Fruit fly (Drosophila melanogaster) whole organism, embryonic: Measurements from ENCODE around the gene meigo.
A peak's percentile ranks its signal among the peaks of the same experiment; 100 is the strongest.

Experiments used
- Adf1 ChIP-seq: fragments of 200-800 bp; sonication (Bioruptor generic); IDR thresholded peaks from 2 replicates; pipeline ENCODE4 v1.3.6; 2022; ENCODE audit warnings: missing biosample characterization, missing genetic modification characterization
- Atf6 ChIP-seq: fragments of 200-800 bp; sonication (Bioruptor generic); IDR thresholded peaks from 2 replicates; pipeline ENCODE4 v1.3.6; 2022; ENCODE audit warnings: missing biosample characterization, missing genetic modification characterization
- B-H2 ChIP-seq: fragments of 200-800 bp; sonication (Bioruptor generic); optimal IDR thresholded peaks from 2 replicates; lab custom pipeline; 2018; ENCODE audit warnings: missing biosample characterization, mild to moderate bottlenecking, missing genetic modification characterization
- CG10543 ChIP-seq: fragments of 200-800 bp; sonication (Bioruptor generic); optimal IDR thresholded peaks from 3 replicates; lab custom pipeline; 2017; ENCODE audit warnings: missing biosample characterization, mild to moderate bottlenecking, missing genetic modification characterization, moderate library complexity
- CG13296 ChIP-seq: fragments of 200-800 bp; sonication (Bioruptor generic); optimal IDR thresholded peaks from 3 replicates; lab custom pipeline; 2018; ENCODE audit warnings: missing biosample characterization, mild to moderate bottlenecking, missing genetic modification characterization
- CG17568 ChIP-seq: fragments of 200-800 bp; sonication (Bioruptor generic); optimal IDR thresholded peaks from 2 replicates; lab custom pipeline; 2018; ENCODE audit warnings: missing biosample characterization, mild to moderate bottlenecking, missing genetic modification characterization, moderate library complexity
- CG17912 ChIP-seq: fragments of 200-800 bp; sonication (Bioruptor generic); optimal IDR thresholded peaks from 2 replicates; lab custom pipeline; 2018; ENCODE audit warnings: missing biosample characterization, mild to moderate bottlenecking, missing genetic modification characterization
- CG18011 ChIP-seq: fragments of 200-800 bp; sonication (Bioruptor generic); optimal IDR thresholded peaks from 2 replicates; lab custom pipeline; 2017; ENCODE audit warnings: missing biosample characterization, missing genetic modification characterization, mild to moderate bottlenecking, moderate library complexity, missing genotype
- CG1832 ChIP-seq: fragments of 200-800 bp; sonication (Bioruptor generic); optimal IDR thresholded peaks from 2 replicates; lab custom pipeline; 2017; ENCODE audit warnings: missing biosample characterization, mild to moderate bottlenecking, missing genetic modification characterization, inconsistent platforms
- CG2678 ChIP-seq: fragments of 200-800 bp; sonication (Bioruptor generic); optimal IDR thresholded peaks from 3 replicates; lab custom pipeline; 2019; ENCODE audit warnings: missing biosample characterization, mild to moderate bottlenecking, missing genetic modification characterization, moderate library complexity
- CG34376 ChIP-seq: fragments of 200-800 bp; sonication (Bioruptor generic); optimal IDR thresholded peaks from 2 replicates; lab custom pipeline; 2018; ENCODE audit warnings: missing biosample characterization, mild to moderate bottlenecking, missing genetic modification characterization
- CG3838 ChIP-seq: fragments of 200-800 bp; sonication (Bioruptor generic); optimal IDR thresholded peaks from 3 replicates; lab custom pipeline; 2016; ENCODE audit warnings: missing biosample characterization, missing genetic modification characterization
- CG6254 ChIP-seq: fragments of 200-800 bp; sonication (Bioruptor generic); optimal IDR thresholded peaks from 3 replicates; lab custom pipeline; 2017; ENCODE audit warnings: mild to moderate bottlenecking, missing biosample characterization, missing genetic modification reagents, missing genetic modification characterization
- CG6813 ChIP-seq: fragments of 200-800 bp; sonication (Bioruptor generic); optimal IDR thresholded peaks from 2 replicates; lab custom pipeline; 2017; ENCODE audit warnings: missing biosample characterization, missing genetic modification characterization, mild to moderate bottlenecking, moderate library complexity, missing genetic modification reagents
- CG6854 ChIP-seq: fragments of 200-800 bp; sonication (Bioruptor generic); optimal IDR thresholded peaks from 3 replicates; lab custom pipeline; 2017; ENCODE audit warnings: missing biosample characterization, mild to moderate bottlenecking, missing genetic modification characterization
- CG8359 ChIP-seq: fragments of 200-800 bp; sonication (Bioruptor generic); optimal IDR thresholded peaks from 2 replicates; lab custom pipeline; 2017; ENCODE audit warnings: missing biosample characterization, mild to moderate bottlenecking, missing genetic modification characterization, borderline replicate concordance
- CG9817 ChIP-seq: fragments of 200-800 bp; sonication (Bioruptor generic); optimal IDR thresholded peaks from 2 replicates; lab custom pipeline; 2018; ENCODE audit warnings: missing biosample characterization, mild to moderate bottlenecking, missing genetic modification characterization, moderate library complexity
- Dek ChIP-seq: fragments of 200-800 bp; sonication (Bioruptor generic); optimal IDR thresholded peaks from 3 replicates; lab custom pipeline; 2019; ENCODE audit warnings: missing biosample characterization, mild to moderate bottlenecking, missing genetic modification characterization, moderate library complexity
- Fer1 ChIP-seq: fragments of 200-800 bp; sonication (Bioruptor generic); optimal IDR thresholded peaks from 2 replicates; lab custom pipeline; 2017; ENCODE audit warnings: missing biosample characterization, mild to moderate bottlenecking, missing genetic modification characterization
- GATAe ChIP-seq: fragments of 200-800 bp; sonication (Bioruptor generic); conservative IDR thresholded peaks from 2 replicates; pipeline ENCODE4 v1.3.6; 2022; ENCODE audit warnings: missing biosample characterization, missing genetic modification characterization
- H15 ChIP-seq: fragments of 200-800 bp; sonication (Bioruptor generic); IDR thresholded peaks from 3 replicates; pipeline ENCODE4 v1.3.6; 2022; ENCODE audit warnings: missing biosample characterization, missing genetic modification characterization
- Hey ChIP-seq: fragments of 200-800 bp; sonication (Bioruptor generic); optimal IDR thresholded peaks from 3 replicates; lab custom pipeline; 2018; ENCODE audit warnings: missing biosample characterization, mild to moderate bottlenecking, missing genetic modification characterization
- Hmr ChIP-seq: fragments of 200-800 bp; sonication (Bioruptor generic); optimal IDR thresholded peaks from 3 replicates; lab custom pipeline; 2017; ENCODE audit warnings: mild to moderate bottlenecking, missing biosample characterization, missing genetic modification reagents, missing genetic modification characterization
- Hr51 ChIP-seq, 2 experiments: fragments of 200-800 bp; sonication (Bioruptor generic); optimal IDR thresholded peaks; 2 replicates in 1 of 2; 3 replicates in 1 of 2; lab custom pipeline; 2016 to 2018; ENCODE audit warnings: missing biosample characterization in 2 of 2, missing genetic modification characterization in 2 of 2, mild to moderate bottlenecking in 1 of 2, moderate library complexity in 1 of 2
- Med ChIP-seq: fragments of 200-800 bp; sonication (Bioruptor generic); peaks from one replicate; lab custom pipeline; 2016; ENCODE audit warnings: missing biosample characterization, missing genetic modification characterization, mild to moderate bottlenecking, inconsistent platforms, moderate library complexity
- Pdp1 ChIP-seq, 2 experiments: fragments of 200-800 bp; sonication (Bioruptor generic); optimal IDR thresholded peaks; 3 replicates each; lab custom pipeline; 2016; ENCODE audit warnings: missing biosample characterization in 2 of 2, missing genetic modification characterization in 2 of 2, mild to moderate bottlenecking in 1 of 2, moderate library complexity in 1 of 2
- Taf1 ChIP-seq: fragments of 200-800 bp; sonication (Bioruptor generic); IDR thresholded peaks from 2 replicates; pipeline ENCODE4 v1.3.6; 2022; ENCODE audit warnings: missing biosample characterization, missing genetic modification characterization
- Vsx1 ChIP-seq: fragments of 200-800 bp; sonication (Bioruptor generic); optimal IDR thresholded peaks from 2 replicates; lab custom pipeline; 2017; ENCODE audit warnings: missing biosample characterization, mild to moderate bottlenecking, missing genetic modification characterization, missing genetic modification reagents
- chinmo ChIP-seq: fragments of 200-800 bp; sonication (Bioruptor generic); IDR thresholded peaks from 4 replicates; pipeline ENCODE4 v1.3.6; 2022; ENCODE audit warnings: missing biosample characterization, missing genetic modification characterization; ENCODE audit not compliant: partially characterized antibody
- cwo ChIP-seq: fragments of 200-800 bp; sonication (Bioruptor generic); optimal IDR thresholded peaks from 3 replicates; lab custom pipeline; 2017; ENCODE audit warnings: missing biosample characterization, missing genetic modification characterization, mild to moderate bottlenecking, moderate library complexity, missing genetic modification reagents
- en ChIP-seq: fragments of 200-800 bp; sonication (Bioruptor generic); optimal IDR thresholded peaks from 2 replicates; lab custom pipeline; 2016; ENCODE audit warnings: missing biosample characterization, missing genetic modification characterization
- exex ChIP-seq: fragments of 200-800 bp; sonication (Bioruptor generic); optimal IDR thresholded peaks from 4 replicates; lab custom pipeline; 2018; ENCODE audit warnings: missing biosample characterization, mild to moderate bottlenecking, missing genetic modification characterization, moderate library complexity
- fd3F ChIP-seq: fragments of 200-800 bp; sonication (Bioruptor generic); optimal IDR thresholded peaks from 2 replicates; lab custom pipeline; 2018; ENCODE audit warnings: missing biosample characterization, mild to moderate bottlenecking, missing genetic modification characterization, moderate library complexity
- fru ChIP-seq: fragments of >200 bp; optimal IDR thresholded peaks from 2 replicates; lab custom pipeline; 2017
- grau ChIP-seq: fragments of 200-800 bp; optimal IDR thresholded peaks from 3 replicates; lab custom pipeline; 2019; ENCODE audit warnings: missing biosample characterization, mild to moderate bottlenecking, missing genetic modification characterization, moderate library complexity
- grn ChIP-seq: fragments of 200-800 bp; sonication (Bioruptor generic); optimal IDR thresholded peaks from 3 replicates; lab custom pipeline; 2017; ENCODE audit warnings: missing biosample characterization, missing genetic modification characterization
- inv ChIP-seq: fragments of 200-800 bp; sonication (Bioruptor generic); IDR thresholded peaks from 2 replicates; pipeline ENCODE4 v1.3.6; 2022; ENCODE audit warnings: missing biosample characterization, missing genetic modification characterization; ENCODE audit not compliant: partially characterized antibody
- mirr ChIP-seq: fragments of 200-800 bp; sonication (Bioruptor generic); optimal IDR thresholded peaks from 3 replicates; lab custom pipeline; 2018; ENCODE audit warnings: missing biosample characterization, mild to moderate bottlenecking, missing genetic modification characterization
- odd ChIP-seq: fragments of 200-800 bp; sonication (Bioruptor generic); optimal IDR thresholded peaks from 2 replicates; lab custom pipeline; 2017; ENCODE audit warnings: missing biosample characterization, mild to moderate bottlenecking, missing genetic modification characterization
- row ChIP-seq: fragments of 200-800 bp; sonication (Bioruptor generic); IDR thresholded peaks from 3 replicates; pipeline ENCODE4 v1.3.6; 2022; ENCODE audit warnings: missing biosample characterization, missing genetic modification characterization
- salm ChIP-seq: fragments of 200-800 bp; sonication (Bioruptor generic); optimal IDR thresholded peaks from 2 replicates; lab custom pipeline; 2018; ENCODE audit warnings: missing biosample characterization, mild to moderate bottlenecking, missing genetic modification characterization
- sd ChIP-seq: fragments of 200-800 bp; sonication (Bioruptor generic); optimal IDR thresholded peaks from 3 replicates; lab custom pipeline; 2018; ENCODE audit warnings: missing biosample characterization, mild to moderate bottlenecking, missing genetic modification characterization, moderate library complexity
- sens ChIP-seq: fragments of 200-800 bp; sonication (Bioruptor generic); peaks from one replicate; lab custom pipeline; 2016; ENCODE audit warnings: missing biosample characterization, missing genetic modification characterization
- tll ChIP-seq, 2 experiments: fragments of 200-800 bp in 1 of 2; fragments of >200 bp in 1 of 2; sonication (Bioruptor generic) in 1 of 2; optimal IDR thresholded peaks; 2 replicates each; lab custom pipeline; 2017 to 2019; ENCODE audit warnings: missing biosample characterization in 2 of 2, missing genetic modification characterization in 2 of 2, mild to moderate bottlenecking in 1 of 2, moderate library complexity in 1 of 2
- trem ChIP-seq: fragments of 200-800 bp; optimal IDR thresholded peaks from 3 replicates; lab custom pipeline; 2019; ENCODE audit warnings: missing biosample characterization, mild to moderate bottlenecking, missing genetic modification characterization, moderate library complexity
- unpg ChIP-seq: fragments of 200-800 bp; sonication (Bioruptor generic); optimal IDR thresholded peaks from 3 replicates; lab custom pipeline; 2018; ENCODE audit warnings: missing biosample characterization, mild to moderate bottlenecking, missing genetic modification characterization, moderate library complexity

The meigo gene

dm6 chr3R:21161620-21162029, 23.6 kb downstream of the meigo start (continued):
- TF ChIP-seq CG17912 (GFP tag; lab: Kevin White, UChicago): no peak

dm6 chr3R:21163318-21163828, 25.3 kb downstream of the meigo start, which contains the start of gene CG5810:
TSS of gene CG5810 (plus strand) at chr3R:21163778.
- TF ChIP-seq fd3F (GFP tag; lab: Kevin White, UChicago) (peak; percentile 22), CG6254 (GFP tag; lab: Kevin White, UChicago) (no peak), inv (GFP tag; lab: Robert Waterston, UW) (no peak), odd (GFP tag; lab: Kevin White, UChicago) (peak; percentile 79), CG17568 (GFP tag; lab: Kevin White, UChicago) (peak; percentile 86), salm (peak; percentile 66), GATAe (peak; percentile 33; the same call in 1 of the 2 replicates), B-H2 (peak; percentile 93), chinmo (peak; percentile 96), CG2678 (tag; lab: Kevin White, UChicago) (peak; percentile 55), trem (no peak), mirr (peak; percentile 81), Hey (tag; lab: Kevin White, UChicago) (peak; percentile 83), CG1832 (GFP tag; lab: Kevin White, UChicago) (no peak), Dek (tag; lab: Kevin White, UChicago) (no peak), row (GFP tag; lab: Robert Waterston, UW) (no peak; the same call in 2 of the 3 replicates), CG3838 (GFP tag; lab: Kevin White, UChicago) (no peak), exex (tag; lab: Kevin White, UChicago) (peak; percentile 91), Taf1 (GFP tag; lab: Robert Waterston, UW) (no peak), sens (GFP tag; lab: Kevin White, UChicago) (peak; percentile 45), CG17912 (GFP tag; lab: Kevin White, UChicago) (peak; percentile 33), CG8359 (GFP tag; lab: Kevin White, UChicago) (no peak), grn (GFP tag; lab: Kevin White, UChicago) (peak; percentile 58), cwo (GFP tag; lab: Kevin White, UChicago) (peak; percentile 60), tll (GFP tag; optimal IDR thresholded peaks at IDR 0.05; lab: Kevin White, UChicago) (no peak), Med (peak; percentile 0), sd (tag; lab: Kevin White, UChicago) (peak; percentile 95), en (GFP tag; lab: Kevin White, UChicago) (no peak), CG9817 (tag; lab: Kevin White, UChicago) (peak; percentile 3), CG6813 (GFP tag; lab: Kevin White, UChicago) (peak; percentile 28), grau (tag; lab: Kevin White, UChicago) (peak; percentile 38), Fer1 (GFP tag; lab: Kevin White, UChicago) (peak; percentile 48), Atf6 (GFP tag; lab: Robert Waterston, UW) (peak; percentile 57; the same call in 1 of the 2 replicates), CG13296 (GFP tag; lab: Kevin White, UChicago) (peak; percentile 31), CG34376 (GFP tag; lab: Kevin White, UChicago) (peak; percentile 93), CG10543 (GFP tag; lab: Kevin White, UChicago) (peak; percentile 60), CG18011 (peak; percentile 50), H15 (GFP tag; lab: Robert Waterston, UW) (no peak), unpg (peak; percentile 10), CG6854 (GFP tag; lab: Kevin White, UChicago) (peak; percentile 24), Vsx1 (GFP tag; lab: Kevin White, UChicago) (peak; percentile 44), Pdp1 (GFP tag; optimal IDR thresholded peaks at IDR 0.05; lab: Kevin White, UChicago) (peak in 1 of 2 experiments; percentile 66), Hr51 (GFP tag; optimal IDR thresholded peaks at IDR 0.05; lab: Kevin White, UChicago) (peak in 1 of 2 experiments; percentile 1), fru (lab: Kevin White, UChicago) (no peak), Adf1 (GFP tag; lab: Robert Waterston, UW) (peak; percentile 52; the same call in 1 of the 2 replicates), Hmr (GFP tag; lab: Kevin White, UChicago) (peak; percentile 56)
